Fruit fly (Drosophila melanogaster) whole organism, prepupa: ENCODE measurements around the gene CG34132.
A peak's percentile ranks its signal among the peaks of the same experiment; 100 is the strongest.

Experiments
- CG10669 ChIP-seq: fragments of 200-800 bp; sonication (Bioruptor generic); optimal IDR thresholded peaks from 3 replicates; lab custom pipeline; 2018; ENCODE audit warnings: missing biosample characterization, mild to moderate bottlenecking, missing genetic modification characterization, moderate library complexity
- CG11902 ChIP-seq: fragments of 200-800 bp; sonication (Bioruptor generic); optimal IDR thresholded peaks from 3 replicates; lab custom pipeline; 2016; ENCODE audit warnings: missing biosample characterization, missing genetic modification characterization
- CG15336 ChIP-seq: fragments of 200-800 bp; sonication (Bioruptor generic); IDR thresholded peaks from 2 replicates; pipeline ENCODE4 v1.3.6; 2022; ENCODE audit warnings: missing biosample characterization, missing genetic modification characterization
- CG32006 ChIP-seq: fragments of 200-800 bp; sonication (Bioruptor generic); optimal IDR thresholded peaks from 3 replicates; lab custom pipeline; 2017; ENCODE audit warnings: missing biosample characterization, mild to moderate bottlenecking, missing genetic modification characterization
- CG6792 ChIP-seq: fragments of 200-800 bp; sonication (Bioruptor generic); optimal IDR thresholded peaks from 3 replicates; lab custom pipeline; 2016; ENCODE audit warnings: missing biosample characterization, missing genetic modification characterization
- CG7368 ChIP-seq: fragments of 200-800 bp; sonication (Bioruptor generic); optimal IDR thresholded peaks from 3 replicates; lab custom pipeline; 2016; ENCODE audit warnings: missing biosample characterization, missing genetic modification characterization
- Eip75B ChIP-seq: fragments of 200-800 bp; sonication (Bioruptor generic); optimal IDR thresholded peaks from 3 replicates; lab custom pipeline; 2016; ENCODE audit warnings: missing biosample characterization, missing genetic modification characterization
- Eip93F ChIP-seq: fragments of 200-800 bp; sonication (Bioruptor generic); optimal IDR thresholded peaks from 2 replicates; lab custom pipeline; 2016; ENCODE audit warnings: missing biosample characterization, mild to moderate bottlenecking, missing genetic modification characterization
- OdsH ChIP-seq: fragments of 200-800 bp; sonication (Bioruptor generic); optimal IDR thresholded peaks from 3 replicates; lab custom pipeline; 2016; ENCODE audit warnings: missing biosample characterization, missing genetic modification characterization
- Sox15 ChIP-seq: fragments of 200-800 bp; sonication (Bioruptor generic); optimal IDR thresholded peaks from 3 replicates; lab custom pipeline; 2016; ENCODE audit warnings: missing biosample characterization, missing genetic modification characterization
- dsx ChIP-seq: fragments of 200-800 bp; optimal IDR thresholded peaks from 3 replicates; lab custom pipeline; 2019; ENCODE audit warnings: missing biosample characterization, mild to moderate bottlenecking, missing genetic modification characterization, moderate library complexity; ENCODE audit not compliant: poor library complexity, severe bottlenecking
- vri ChIP-seq: fragments of 200-800 bp; sonication (Bioruptor generic); optimal IDR thresholded peaks from 3 replicates; lab custom pipeline; 2016; ENCODE audit warnings: missing biosample characterization, mild to moderate bottlenecking, missing genetic modification characterization

DNA sequence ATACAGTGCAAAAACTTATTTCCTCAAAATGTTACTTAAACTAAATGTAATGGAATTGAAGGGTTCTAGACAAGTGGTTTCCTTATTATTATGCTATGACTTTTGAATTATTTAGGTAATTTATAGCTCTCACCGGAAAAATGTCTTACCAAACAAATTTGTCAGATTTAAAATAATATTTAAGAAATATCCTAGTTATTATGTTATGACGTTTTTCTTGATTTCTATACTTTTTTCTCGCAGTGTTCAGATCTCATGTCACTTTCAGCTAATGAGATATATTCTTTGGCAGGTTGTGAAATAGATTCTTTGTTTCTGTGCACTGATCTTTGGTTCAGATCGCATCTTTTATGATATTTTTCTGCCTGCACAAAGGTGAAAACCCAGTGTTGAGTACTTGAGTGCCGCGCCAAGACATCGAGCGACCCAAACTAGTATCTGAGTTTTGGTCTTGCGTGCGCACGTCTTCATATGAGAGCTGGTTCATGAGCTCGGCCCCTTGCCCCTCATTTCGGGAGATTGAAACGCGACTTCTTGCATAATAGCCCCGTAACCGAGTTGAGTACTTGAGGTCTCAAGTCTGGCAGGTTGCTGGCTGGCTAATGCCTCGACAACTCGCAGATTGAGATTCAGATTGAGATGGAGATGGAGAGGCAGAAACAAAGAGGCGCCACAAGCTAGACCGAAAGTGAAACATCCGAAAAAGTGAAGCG is 8.6 kb upstream of the CG34132 start:
- TF ChIP-seq CG6792 (GFP tag; lab: Kevin White, UChicago) (peak; percentile 54), Eip75B (GFP tag; lab: Kevin White, UChicago) (peak; percentile 47), dsx (no peak), Eip93F (GFP tag; lab: Kevin White, UChicago) (no peak), OdsH (GFP tag; lab: Kevin White, UChicago) (peak; percentile 35), vri (GFP tag; lab: Kevin White, UChicago) (no peak), CG10669 (GFP tag; lab: Kevin White, UChicago) (no peak), Sox15 (no peak), CG15336 (GFP tag; lab: Robert Waterston, UW) (no peak), CG32006 (GFP tag; lab: Kevin White, UChicago) (peak; percentile 12), CG11902 (GFP tag; lab: Kevin White, UChicago) (no peak), CG7368 (GFP tag; lab: Kevin White, UChicago) (no peak)
